Worm (Caenorhabditis elegans): ENCODE results near the gene C35B1.2.

DNA sequence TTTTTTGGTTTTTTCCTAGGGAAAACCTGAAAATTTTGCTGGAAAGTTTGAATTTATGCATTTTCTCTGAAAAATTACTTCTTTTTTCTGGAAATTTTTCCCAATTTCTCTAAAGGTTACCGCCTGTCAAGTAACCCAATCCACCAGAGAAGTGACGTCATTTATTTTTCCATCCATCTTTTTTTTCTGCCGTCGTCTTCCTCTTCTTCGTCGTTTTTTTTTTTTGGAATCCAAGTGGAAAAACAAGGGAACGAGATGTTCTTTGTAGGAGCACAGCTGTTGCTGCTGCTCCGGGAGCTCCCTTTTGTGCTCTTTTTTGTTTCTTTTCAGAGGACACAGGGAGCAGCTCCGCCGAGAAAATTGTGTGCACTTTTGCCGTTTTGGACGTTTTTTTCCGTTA, 8.4 kb downstream of the C35B1.2 start:
- no peak for TF ChIP-seq dao-5 (tag; optimal IDR thresholded peaks at IDR 0.05)
- TF ChIP-seq him-1 (tag; optimal IDR thresholded peaks at IDR 0.05), result no peak
- TF ChIP-seq W03F9.2 (tag; optimal IDR thresholded peaks at IDR 0.05), result no peak

Data from whole organism, L4/young adult.